Fruit fly (Drosophila melanogaster): ENCODE measurements around the gene CG10516.

The CG10516 gene

dm6 chr3L:15924811-15925437 is 43.1 kb upstream of the CG10516 start, which contains the start of gene sff (continued):
- TF ChIP-seq CG13123 (GFP tag; optimal IDR thresholded peaks at IDR 0.05) (peak; percentile 56), Antp (GFP tag; optimal IDR thresholded peaks at IDR 0.05) (peak; percentile 66), lola (GFP tag; optimal IDR thresholded peaks at IDR 0.05) (peak in 1 of 3 experiments; percentile 92), CG12659 (GFP tag; optimal IDR thresholded peaks at IDR 0.05) (peak; percentile 91), Side (GFP tag; optimal IDR thresholded peaks at IDR 0.05) (peak; percentile 38), CG3726 (GFP tag; IDR thresholded peaks at IDR 0.05) (peak; percentile 87), CG2199 (GFP tag; IDR thresholded peaks at IDR 0.05) (peak; percentile 72; the same call in 2 of the 3 replicates), B-H2 (GFP tag; optimal IDR thresholded peaks at IDR 0.05) (peak; percentile 84), her (GFP tag; optimal IDR thresholded peaks at IDR 0.05) (peak; percentile 56), CoRest (tag; optimal IDR thresholded peaks at IDR 0.05) (peak; percentile 93), gfzf (GFP tag; optimal IDR thresholded peaks at IDR 0.05) (no peak), sim (GFP tag; IDR thresholded peaks at IDR 0.05) (peak; percentile 83), sisA (GFP tag; IDR thresholded peaks at IDR 0.05) (peak; percentile 89), ase (GFP tag; IDR thresholded peaks at IDR 0.05) (peak; percentile 82), crc (GFP tag; optimal IDR thresholded peaks at IDR 0.05) (peak; percentile 40), Awh (GFP tag; IDR thresholded peaks at IDR 0.05) (peak; percentile 84), nmo (GFP tag; optimal IDR thresholded peaks at IDR 0.05) (peak; percentile 96), CG9609 (GFP tag; optimal IDR thresholded peaks at IDR 0.05) (peak; percentile 71), tna (GFP tag; IDR thresholded peaks at IDR 0.05; ENCODE audit: partially characterized antibody) (no peak), kni (GFP tag; optimal IDR thresholded peaks at IDR 0.05) (peak; percentile 52), fd102C (GFP tag; optimal IDR thresholded peaks at IDR 0.05) (peak; percentile 44), CG6813 (GFP tag; optimal IDR thresholded peaks at IDR 0.05) (peak; percentile 89), nerfin-1 (tag; optimal IDR thresholded peaks at IDR 0.05) (peak; percentile 87), CG8478 (optimal IDR thresholded peaks at IDR 0.05) (no peak), CG10462 (GFP tag; optimal IDR thresholded peaks at IDR 0.05) (peak; percentile 77), CG1647 (GFP tag; optimal IDR thresholded peaks at IDR 0.05) (peak; percentile 60), unc-4 (GFP tag; IDR thresholded peaks at IDR 0.05; ENCODE audit: partially characterized antibody) (peak; percentile 55; the same call in 1 of the 2 replicates), CG7556 (GFP tag; optimal IDR thresholded peaks at IDR 0.05) (peak; percentile 77), CG4424 (GFP tag; optimal IDR thresholded peaks at IDR 0.05) (peak; percentile 89), knrl (GFP tag; IDR thresholded peaks at IDR 0.05; ENCODE audit: partially characterized antibody) (peak; percentile 48; the same call in 1 of the 3 replicates), gt (GFP tag; IDR thresholded peaks at IDR 0.05) (peak; percentile 72), Xrp1 (GFP tag; IDR thresholded peaks at IDR 0.05) (peak; percentile 96), pb (GFP tag; optimal IDR thresholded peaks at IDR 0.05) (peak; percentile 35), Poxn (GFP tag; IDR thresholded peaks at IDR 0.05) (peak; percentile 33; the same call in 1 of the 2 replicates), CG4282 (GFP tag; optimal IDR thresholded peaks at IDR 0.05) (peak; percentile 41), chm (GFP tag; IDR thresholded peaks at IDR 0.05) (peak; percentile 93), Xbp1 (GFP tag; optimal IDR thresholded peaks at IDR 0.05) (peak; percentile 91), jumu (GFP tag; optimal IDR thresholded peaks at IDR 0.05) (peak; percentile 58), sima (GFP tag; optimal IDR thresholded peaks at IDR 0.05) (no peak), Spps (tag; optimal IDR thresholded peaks at IDR 0.05) (peak; percentile 86), nom (GFP tag; optimal IDR thresholded peaks at IDR 0.05) (no peak), mirr (GFP tag; optimal IDR thresholded peaks at IDR 0.05) (peak; percentile 61), CG6683 (GFP tag; optimal IDR thresholded peaks at IDR 0.05) (peak; percentile 72), vnd (GFP tag; IDR thresholded peaks at IDR 0.05; ENCODE audit: partially characterized antibody) (0 out of 3 replicates have a peak, but pooled peaks have one; percentile 20), Myb (GFP tag; optimal IDR thresholded peaks at IDR 0.05) (peak; percentile 17), mld (GFP tag; IDR thresholded peaks at IDR 0.05; ENCODE audit: partially characterized antibody) (no peak), CG31441 (GFP tag; IDR thresholded peaks at IDR 0.05) (peak; percentile 92), cwo (GFP tag; optimal IDR thresholded peaks at IDR 0.05) (peak; percentile 77)

Measured in whole organism, embryonic.